Worm (Caenorhabditis elegans): ENCODE data around the gene cpar-1.

cpar-1 gene

ce11 chrIII:9465865-9466264 is 32.0 kb downstream of the cpar-1 start, which contains the start of gene B0464.6:
Gene B0464.6, minus strand, starts transcription at chrIII:9465965.
- TF ChIP-seq ztf-1 (GFP tag; conservative IDR thresholded peaks at IDR 0.05) (no peak), nhr-237 (tag; optimal IDR thresholded peaks at IDR 0.05) (no peak), nhr-12 (tag; optimal IDR thresholded peaks at IDR 0.05) (no peak), skn-1 (tag; optimal IDR thresholded peaks at IDR 0.05) (no peak), lin-13 (GFP tag; optimal IDR thresholded peaks at IDR 0.05) (no peak), nhr-25 (tag; optimal IDR thresholded peaks at IDR 0.05) (no peak), C34F6.9 (tag; optimal IDR thresholded peaks at IDR 0.05) (no peak), unc-39 (tag; optimal IDR thresholded peaks at IDR 0.05) (no peak), nhr-77 (tag; optimal IDR thresholded peaks at IDR 0.05) (no peak), ZK546.5 (tag; optimal IDR thresholded peaks at IDR 0.05) (no peak), alr-1 (tag; optimal IDR thresholded peaks at IDR 0.05) (no peak), egl-27 (tag; optimal IDR thresholded peaks at IDR 0.05) (no peak)

DNA sequence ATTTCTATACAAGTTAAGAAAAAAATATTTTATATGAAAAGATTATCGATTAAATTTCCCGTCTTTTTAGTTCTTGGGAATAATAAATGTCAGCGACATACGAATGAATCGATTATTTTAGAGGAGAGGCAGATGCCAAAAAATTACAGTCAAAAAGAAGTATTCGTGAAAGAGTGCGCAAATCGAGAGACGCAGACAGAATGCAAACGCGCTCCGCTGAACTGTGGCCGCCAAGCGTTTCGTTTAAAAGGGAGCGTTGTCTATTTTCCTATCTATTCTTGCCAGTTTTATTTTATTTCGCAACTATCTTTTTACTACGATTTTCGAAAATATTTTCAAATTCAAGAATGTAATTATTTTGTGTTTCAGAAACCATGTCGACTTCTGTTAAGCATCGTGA is 33.2 kb downstream of the cpar-1 start, which contains the start of gene baf-1:
baf-1 (plus strand) TSS at position 370 of the 400 bp plus-strand sequence.
- TF ChIP-seq mdl-1 (tag; optimal IDR thresholded peaks at IDR 0.05) (no peak), egl-27 (tag; optimal IDR thresholded peaks at IDR 0.05) (no peak), unc-55 (GFP tag; optimal IDR thresholded peaks at IDR 0.05) (peak; percentile 76), nhr-23 (tag; optimal IDR thresholded peaks at IDR 0.05) (no peak), fos-1 (tag; optimal IDR thresholded peaks at IDR 0.05) (peak; percentile 37), alr-1 (tag; optimal IDR thresholded peaks at IDR 0.05) (no peak), R02D3.7 (tag; optimal IDR thresholded peaks at IDR 0.05) (no peak), mab-5 (tag; optimal IDR thresholded peaks at IDR 0.05) (peak; percentile 57), snpc-4 (tag; optimal IDR thresholded peaks at IDR 0.05) (no peak), lsy-2 (tag; optimal IDR thresholded peaks at IDR 0.05) (peak; percentile 44 to 83), peb-1 (tag; optimal IDR thresholded peaks at IDR 0.05) (no peak), sma-9 (GFP tag; optimal IDR thresholded peaks at IDR 0.05) (peak; percentile 46), sma-9 (tag; optimal IDR thresholded peaks at IDR 0.05) (no peak), unc-62 (GFP tag; optimal IDR thresholded peaks at IDR 0.05) (no peak), crh-2 (tag; optimal IDR thresholded peaks at IDR 0.05) (peak; percentile 70), ceh-82 (tag; optimal IDR thresholded peaks at IDR 0.05) (no peak), F13H6.1 (tag; optimal IDR thresholded peaks at IDR 0.05) (peak; percentile 23), lin-39 (tag; optimal IDR thresholded peaks at IDR 0.05) (no peak), elt-1 (tag; optimal IDR thresholded peaks at IDR 0.05) (no peak), elt-3 (tag; optimal IDR thresholded peaks at IDR 0.05) (no peak), gmeb-1 (tag; optimal IDR thresholded peaks at IDR 0.05) (peak; percentile 80), nhr-12 (tag; optimal IDR thresholded peaks at IDR 0.05) (no peak), nhr-6 (tag; optimal IDR thresholded peaks at IDR 0.05) (no peak), sma-3 (GFP tag; optimal IDR thresholded peaks at IDR 0.05) (peak; percentile 58), C34F6.9 (tag; optimal IDR thresholded peaks at IDR 0.05) (peak; percentile 93), skn-1 (tag; optimal IDR thresholded peaks at IDR 0.05) (no peak), zag-1 (tag; optimal IDR thresholded peaks at IDR 0.05) (no peak), nhr-77 (tag; optimal IDR thresholded peaks at IDR 0.05) (no peak), ceh-16 (tag; optimal IDR thresholded peaks at IDR 0.05) (no peak), unc-39 (tag; optimal IDR thresholded peaks at IDR 0.05) (no peak), nhr-11 (tag; optimal IDR thresholded peaks at IDR 0.05) (no peak), lin-13 (GFP tag; optimal IDR thresholded peaks at IDR 0.05) (peak; percentile 33), nhr-10 (tag; optimal IDR thresholded peaks at IDR 0.05) (no peak), ama-1 (optimal IDR thresholded peaks at IDR 0.05) (no peak), nhr-129 (tag; optimal IDR thresholded peaks at IDR 0.05) (peak; percentile 30), nhr-25 (tag; optimal IDR thresholded peaks at IDR 0.05) (peak; percentile 72), ztf-4 (tag; optimal IDR thresholded peaks at IDR 0.05) (no peak), aly-2 (tag; optimal IDR thresholded peaks at IDR 0.05) (no peak), Y55F3AM.14 (GFP tag; optimal IDR thresholded peaks at IDR 0.05) (no peak), ZK546.5 (tag; optimal IDR thresholded peaks at IDR 0.05) (peak; percentile 12), lin-11 (tag; optimal IDR thresholded peaks at IDR 0.05) (peak; percentile 17), nhr-237 (tag; optimal IDR thresholded peaks at IDR 0.05) (no peak), mbf-1 (tag; optimal IDR thresholded peaks at IDR 0.05) (no peak), ztf-1 (GFP tag; conservative IDR thresholded peaks at IDR 0.05) (no peak), ztf-11 (tag; optimal IDR thresholded peaks at IDR 0.05) (no peak), dmd-4 (tag; optimal IDR thresholded peaks at IDR 0.05) (no peak), blmp-1 (tag; optimal IDR thresholded peaks at IDR 0.05; ENCODE audit: insufficient read depth) (peak; percentile 13), nhr-21 (tag; optimal IDR thresholded peaks at IDR 0.05) (peak; percentile 29), sem-4 (tag; optimal IDR thresholded peaks at IDR 0.05) (no peak)

Data from whole organism, L2 larva.